Fruit fly (Drosophila melanogaster): Measurements from ENCODE around the gene CG11426.

CG11426 gene

dm6 chr3L:22520017-22520416, 49.7 kb downstream of the CG11426 start:
- TF ChIP-seq foxo (GFP tag; optimal IDR thresholded peaks at IDR 0.05) (no peak), CG9705 (GFP tag; optimal IDR thresholded peaks at IDR 0.05) (no peak), fru (GFP tag; optimal IDR thresholded peaks at IDR 0.05) (peak; percentile 21), sage (GFP tag; optimal IDR thresholded peaks at IDR 0.05) (no peak), Myc (optimal IDR thresholded peaks at IDR 0.05) (no peak), Dif (GFP tag; optimal IDR thresholded peaks at IDR 0.05; ENCODE audit: partially characterized antibody) (no peak), tai (GFP tag; optimal IDR thresholded peaks at IDR 0.05) (no peak), dsf (GFP tag; optimal IDR thresholded peaks at IDR 0.05; ENCODE audit: borderline replicate concordance) (no peak), Sp1 (GFP tag; optimal IDR thresholded peaks at IDR 0.05) (no peak), OdsH (GFP tag; optimal IDR thresholded peaks at IDR 0.05) (peak; percentile 17), Vsx2 (GFP tag; optimal IDR thresholded peaks at IDR 0.05; ENCODE audit: partially characterized antibody) (no peak), Abd-B (GFP tag; optimal IDR thresholded peaks at IDR 0.05) (no peak), psq (GFP tag; optimal IDR thresholded peaks at IDR 0.05) (no peak), pan (optimal IDR thresholded peaks at IDR 0.05) (no peak), N (GFP tag; optimal IDR thresholded peaks at IDR 0.05) (no peak), br (GFP tag; optimal IDR thresholded peaks at IDR 0.05) (no peak), ey (GFP tag; optimal IDR thresholded peaks at IDR 0.05) (no peak), Dfd (GFP tag; optimal IDR thresholded peaks at IDR 0.05) (no peak), woc (GFP tag; optimal IDR thresholded peaks at IDR 0.05) (no peak), rgr (GFP tag; optimal IDR thresholded peaks at IDR 0.05) (peak; percentile 19), brk (GFP tag; optimal IDR thresholded peaks at IDR 0.05) (no peak), Rel (GFP tag; optimal IDR thresholded peaks at IDR 0.05) (no peak), Rel (tag; optimal IDR thresholded peaks at IDR 0.05) (no peak), CrebA (GFP tag; optimal IDR thresholded peaks at IDR 0.05; ENCODE audit: borderline replicate concordance) (no peak), GATAd (GFP tag; optimal IDR thresholded peaks at IDR 0.05) (no peak), HLH106 (tag; optimal IDR thresholded peaks at IDR 0.05) (no peak), h (GFP tag; optimal IDR thresholded peaks at IDR 0.05) (peak; percentile 3), Mio (GFP tag; optimal IDR thresholded peaks at IDR 0.05) (no peak), usp (GFP tag; optimal IDR thresholded peaks at IDR 0.05) (no peak), lola (GFP tag; optimal IDR thresholded peaks at IDR 0.05) (no peak), jim (GFP tag; optimal IDR thresholded peaks at IDR 0.05) (no peak), CG32264 (GFP tag; optimal IDR thresholded peaks at IDR 0.05) (no peak), Hnf4 (GFP tag; optimal IDR thresholded peaks at IDR 0.05) (no peak), Hr83 (GFP tag; optimal IDR thresholded peaks at IDR 0.05; ENCODE audit: poor library complexity, severe bottlenecking) (peak; percentile 3), Hr78 (GFP tag; optimal IDR thresholded peaks at IDR 0.05) (no peak), dmrt93B (GFP tag; optimal IDR thresholded peaks at IDR 0.05) (no peak), dl (GFP tag; optimal IDR thresholded peaks at IDR 0.05; ENCODE audit: insufficient read depth in 1 of 2, partially characterized antibody in 2 of 2) (no peak), sv (GFP tag; optimal IDR thresholded peaks at IDR 0.05) (no peak), Jra (GFP tag; optimal IDR thresholded peaks at IDR 0.05) (no peak)
